Worm (Caenorhabditis elegans) whole organism, L1 larva: ENCODE results near the gene haf-7.

Experiments used
- aly-2 ChIP-seq: fragments of 150-350 bp; optimal IDR thresholded peaks from 2 replicates; lab custom pipeline; 2014; ENCODE audit warnings: missing biosample characterization, missing genetic modification characterization
- ceh-8 ChIP-seq: fragments of 200-800 bp; sonication (Bioruptor generic); optimal IDR thresholded peaks from 2 replicates; lab custom pipeline; 2018; ENCODE audit warnings: mild to moderate bottlenecking, missing genetic modification characterization, moderate library complexity, missing compliant biosample characterization
- egl-27 ChIP-seq, 2 experiments: fragments of 150-350 bp in 1 of 2; sonication (generic microtip); optimal IDR thresholded peaks; 3 replicates each; lab custom pipeline; 2017 to 2018; ENCODE audit warnings: missing biosample characterization in 2 of 2, missing genetic modification characterization in 2 of 2, missing genetic modification reagents in 2 of 2
- elt-3 ChIP-seq, 6 experiments: fragments of 150-350 bp in 1 of 6; sonication (generic microtip); optimal IDR thresholded peaks; 2 replicates each; lab custom pipeline; 2017 to 2018; ENCODE audit warnings: missing biosample characterization in 6 of 6, missing genetic modification characterization in 6 of 6, inconsistent platforms in 1 of 6
- ets-5 ChIP-seq: fragments of 200-800 bp; sonication (Bioruptor generic); IDR thresholded peaks from 2 replicates; pipeline ENCODE4 v1.3.6; 2022; ENCODE audit warnings: missing genetic modification characterization, missing compliant biosample characterization
- fkh-10 ChIP-seq: sonication (generic microtip); optimal IDR thresholded peaks from 2 replicates; lab custom pipeline; 2017; ENCODE audit warnings: missing biosample characterization, missing genetic modification reagents, missing genetic modification characterization
- nhr-76 ChIP-seq: sonication (generic microtip); optimal IDR thresholded peaks from 2 replicates; lab custom pipeline; 2017; ENCODE audit warnings: missing biosample characterization, missing genetic modification characterization
- nhr-77 ChIP-seq: fragments of 150-350 bp; optimal IDR thresholded peaks from 2 replicates; lab custom pipeline; 2014; ENCODE audit warnings: missing biosample characterization, missing genetic modification characterization
- nhr-90 ChIP-seq: sonication (generic microtip); optimal IDR thresholded peaks from 2 replicates; lab custom pipeline; 2016; ENCODE audit warnings: mild to moderate bottlenecking, missing genetic modification characterization, missing compliant biosample characterization; ENCODE audit not compliant: poor library complexity
- rnt-1 ChIP-seq: sonication (generic microtip); optimal IDR thresholded peaks from 2 replicates; lab custom pipeline; 2016; ENCODE audit warnings: mild to moderate bottlenecking, missing genetic modification characterization, moderate library complexity, missing compliant biosample characterization
- ztf-4 ChIP-seq: fragments of 150-350 bp; optimal IDR thresholded peaks from 2 replicates; lab custom pipeline; 2014; ENCODE audit warnings: missing biosample characterization, missing genetic modification characterization

ce11 chrV:14824124-14824523 is 51.1 kb downstream of the haf-7 start, which contains the start of gene W06A7.4:
- TF ChIP-seq fkh-10 (no peak), nhr-76 (tag; lab: Kevin White, UChicago) (no peak), ztf-4 (tag; lab: Kevin White, UChicago) (no peak), aly-2 (tag; lab: Kevin White, UChicago) (no peak), ets-5 (no peak), rnt-1 (tag; lab: Kevin White, UChicago) (no peak), ceh-8 (GFP tag; lab: Kevin White, UChicago) (no peak), nhr-90 (no peak), egl-27 (tag; optimal IDR thresholded peaks at IDR 0.05; lab: Kevin White, UChicago) (no peak), elt-3 (tag; optimal IDR thresholded peaks at IDR 0.05; lab: Kevin White, UChicago) (no peak), nhr-77 (tag; lab: Kevin White, UChicago) (no peak)
